Worm (Caenorhabditis elegans) whole organism, L4 larva: Measurements from ENCODE around the gene C24H10.4.

Source experiments
- F10B5.3 ChIP-seq: sonication (generic microtip); optimal IDR thresholded peaks from 2 replicates; lab custom pipeline; 2016; ENCODE audit warnings: mild to moderate bottlenecking, missing genetic modification characterization, missing compliant biosample characterization
- sdz-12 ChIP-seq: fragments of 200-800 bp; sonication (Bioruptor generic); optimal IDR thresholded peaks from 2 replicates; lab custom pipeline; 2018; ENCODE audit warnings: mild to moderate bottlenecking, missing genetic modification characterization, missing compliant biosample characterization

DNA sequence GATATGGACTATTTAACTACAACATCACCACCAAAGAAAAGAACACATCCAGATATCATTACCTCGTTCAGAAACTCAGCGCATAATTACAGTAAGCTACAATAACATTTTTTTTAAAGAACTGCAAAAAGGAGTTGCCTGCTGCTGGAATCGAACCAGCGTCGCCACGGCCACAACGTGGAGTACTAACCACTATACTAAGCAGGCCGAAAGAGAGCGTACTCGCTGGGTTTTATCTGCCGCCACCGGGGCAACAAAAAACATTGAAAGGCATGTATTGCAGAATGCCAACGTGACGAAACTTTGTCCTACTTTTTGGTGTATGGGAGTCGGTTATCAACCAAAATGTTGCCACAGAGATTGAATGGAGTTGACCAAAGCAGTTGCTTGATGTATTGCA lies 36.4 kb downstream of the C24H10.4 start:
- peak; percentile 55 for TF ChIP-seq sdz-12 (GFP tag; lab: Kevin White, UChicago)
- TF ChIP-seq F10B5.3 (tag; lab: Kevin White, UChicago): peak; percentile 19
